Fruit fly (Drosophila melanogaster): ENCODE measurements around the gene CG9240.

Gene CG9240

dm6 chrX:15701047-15701446 is at the start of gene CG9240:
Gene CG9240, minus strand, starts transcription at chrX:15701259.
- no peak for TF ChIP-seq toe (GFP tag; optimal IDR thresholded peaks at IDR 0.05)
- TF ChIP-seq Mnt (GFP tag; optimal IDR thresholded peaks at IDR 0.05): peak; percentile 13
- TF ChIP-seq CG14711 (tag; optimal IDR thresholded peaks at IDR 0.05): peak; percentile 1
- peak; percentile 64 for TF ChIP-seq bab1 (GFP tag; optimal IDR thresholded peaks at IDR 0.05)

- TF ChIP-seq CG33017 (tag; optimal IDR thresholded peaks at IDR 0.05): no peak
- no peak for TF ChIP-seq CG11617 (GFP tag; optimal IDR thresholded peaks at IDR 0.05)
- TF ChIP-seq kay (GFP tag; ENCODE audit: borderline replicate concordance): peak; percentile 93
- no peak for TF ChIP-seq tj (GFP tag; optimal IDR thresholded peaks at IDR 0.05)
- TF ChIP-seq Mnt (GFP tag; optimal IDR thresholded peaks at IDR 0.05): peak; percentile 85
- no peak for TF ChIP-seq cnc (optimal IDR thresholded peaks at IDR 0.05)
- peak; percentile 4 for TF ChIP-seq CG7101 (tag; optimal IDR thresholded peaks at IDR 0.05)
- no peak for TF ChIP-seq Hr96 (GFP tag; optimal IDR thresholded peaks at IDR 0.05)
- peak; percentile 68 for TF ChIP-seq bab1 (GFP tag; optimal IDR thresholded peaks at IDR 0.05)
- no peak for TF ChIP-seq CG14711 (tag; optimal IDR thresholded peaks at IDR 0.05)
- TF ChIP-seq CG5204 (GFP tag; optimal IDR thresholded peaks at IDR 0.05): no peak
- no peak for TF ChIP-seq pad (GFP tag; optimal IDR thresholded peaks at IDR 0.05)
- peak; percentile 2 for TF ChIP-seq ovo (GFP tag; optimal IDR thresholded peaks at IDR 0.05)
- TF ChIP-seq CG1620 (GFP tag; optimal IDR thresholded peaks at IDR 0.05): peak; percentile 37
- no peak for TF ChIP-seq toe (GFP tag; optimal IDR thresholded peaks at IDR 0.05)
- no peak for TF ChIP-seq CG7045 (GFP tag; optimal IDR thresholded peaks at IDR 0.05)
- TF ChIP-seq Clk (GFP tag; optimal IDR thresholded peaks at IDR 0.05): no peak
- TF ChIP-seq Crg-1 (GFP tag; optimal IDR thresholded peaks at IDR 0.05): no peak
- no peak for TF ChIP-seq cic (GFP tag; optimal IDR thresholded peaks at IDR 0.05)
- no peak for TF ChIP-seq CG12768 (GFP tag; optimal IDR thresholded peaks at IDR 0.05)
These were observed 47.9 kb upstream of the CG9240 start, which contains the start of gene Mvd for dm6 chrX:15748945-15749344. Gene Mvd, plus strand, starts transcription at chrX:15749166.

DNA sequence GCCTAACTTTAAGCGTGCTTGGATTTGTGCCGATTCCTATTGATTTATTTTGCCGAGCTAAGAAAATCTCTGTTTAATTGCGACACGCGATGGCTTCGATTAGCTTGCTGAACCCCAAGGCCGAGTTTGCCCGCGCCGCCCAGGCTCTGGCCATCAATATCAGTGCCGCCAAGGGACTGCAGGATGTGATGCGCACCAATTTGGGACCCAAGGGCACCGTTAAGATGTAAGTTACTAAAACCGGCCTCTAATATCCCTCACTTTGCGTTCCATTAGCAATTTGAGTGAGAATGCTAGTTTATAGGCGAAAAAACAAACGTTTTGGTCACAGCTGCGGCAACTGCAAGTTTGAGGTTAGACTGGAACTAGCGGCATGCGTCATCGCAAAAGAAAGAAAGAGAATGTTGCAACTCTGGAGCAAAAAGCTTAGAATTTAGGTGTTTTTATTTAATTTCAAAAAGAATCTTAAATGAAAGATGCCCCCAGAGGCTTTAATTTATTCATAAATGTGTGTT is 45.7 kb upstream of the CG9240 start:
- peak; percentile 88 for TF ChIP-seq kay (GFP tag; ENCODE audit: borderline replicate concordance)
- TF ChIP-seq Mnt (GFP tag; optimal IDR thresholded peaks at IDR 0.05): peak; percentile 4
- TF ChIP-seq CG12768 (GFP tag; optimal IDR thresholded peaks at IDR 0.05): no peak

- TF ChIP-seq CG12768 (GFP tag; optimal IDR thresholded peaks at IDR 0.05) (peak; percentile 5), CG14711 (tag; optimal IDR thresholded peaks at IDR 0.05) (no peak), CG7101 (tag; optimal IDR thresholded peaks at IDR 0.05) (peak; percentile 49), ovo (GFP tag; optimal IDR thresholded peaks at IDR 0.05) (peak; percentile 22), Hr96 (GFP tag; optimal IDR thresholded peaks at IDR 0.05) (no peak), toe (GFP tag; optimal IDR thresholded peaks at IDR 0.05) (no peak), CG7045 (GFP tag; optimal IDR thresholded peaks at IDR 0.05) (no peak), CG5204 (GFP tag; optimal IDR thresholded peaks at IDR 0.05) (no peak), kay (GFP tag; ENCODE audit: borderline replicate concordance) (no peak), Crg-1 (GFP tag; optimal IDR thresholded peaks at IDR 0.05) (no peak), CG33017 (tag; optimal IDR thresholded peaks at IDR 0.05) (no peak), Mnt (GFP tag; optimal IDR thresholded peaks at IDR 0.05) (peak; percentile 34), Clk (GFP tag; optimal IDR thresholded peaks at IDR 0.05) (no peak), tj (GFP tag; optimal IDR thresholded peaks at IDR 0.05) (peak; percentile 18), cnc (optimal IDR thresholded peaks at IDR 0.05) (no peak), cic (GFP tag; optimal IDR thresholded peaks at IDR 0.05) (no peak), bab1 (GFP tag; optimal IDR thresholded peaks at IDR 0.05) (no peak), CG1620 (GFP tag; optimal IDR thresholded peaks at IDR 0.05) (peak; percentile 21), CG11617 (GFP tag; optimal IDR thresholded peaks at IDR 0.05) (peak; percentile 49), pad (GFP tag; optimal IDR thresholded peaks at IDR 0.05) (no peak)
These were observed 45.0 kb upstream of the CG9240 start, which contains the start of the genes CG8944 and CCT6 for dm6 chrX:15745905-15746681. Gene CG8944, minus strand, starts transcription at chrX:15746231. Gene CCT6, plus strand, starts transcription at chrX:15746648.

dm6 chrX:15740881-15741280 is 39.8 kb upstream of the CG9240 start:
- TF ChIP-seq CG33017 (tag; optimal IDR thresholded peaks at IDR 0.05): no peak
- no peak for TF ChIP-seq CG1620 (GFP tag; optimal IDR thresholded peaks at IDR 0.05)
- TF ChIP-seq tj (GFP tag; optimal IDR thresholded peaks at IDR 0.05): peak; percentile 5
- no peak for TF ChIP-seq Hr96 (GFP tag; optimal IDR thresholded peaks at IDR 0.05)
- TF ChIP-seq bab1 (GFP tag; optimal IDR thresholded peaks at IDR 0.05): no peak
- TF ChIP-seq toe (GFP tag; optimal IDR thresholded peaks at IDR 0.05): no peak
- peak; percentile 33 for TF ChIP-seq CG14711 (tag; optimal IDR thresholded peaks at IDR 0.05)
- TF ChIP-seq CG11617 (GFP tag; optimal IDR thresholded peaks at IDR 0.05): no peak
- peak; percentile 31 for TF ChIP-seq CG7101 (tag; optimal IDR thresholded peaks at IDR 0.05)
- peak; percentile 97 to 100 for TF ChIP-seq cnc (optimal IDR thresholded peaks at IDR 0.05)

DNA sequence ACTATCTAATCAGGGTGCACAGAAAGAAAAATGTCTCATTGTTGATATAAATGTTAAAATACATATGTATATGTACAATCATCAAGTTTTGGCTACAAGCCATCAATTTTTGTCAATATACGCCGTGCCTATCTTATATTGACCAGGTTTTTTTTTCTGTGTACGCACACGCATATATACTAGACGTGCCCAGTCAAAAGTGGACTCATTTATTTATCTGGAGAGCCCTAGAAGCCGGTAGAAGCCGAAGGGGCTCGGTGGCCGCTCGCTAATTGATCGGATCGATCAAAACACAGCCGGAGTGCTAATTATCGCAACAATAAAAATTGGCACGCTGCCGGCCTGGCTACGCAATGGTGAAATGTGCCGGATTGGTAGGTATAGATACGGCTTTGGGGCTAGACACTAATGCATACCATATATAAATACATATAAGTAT is 39.2 kb upstream of the CG9240 start:
- TF ChIP-seq Clk (GFP tag; optimal IDR thresholded peaks at IDR 0.05) (peak; percentile 14), pad (GFP tag; optimal IDR thresholded peaks at IDR 0.05) (peak; percentile 46), CG33017 (tag; optimal IDR thresholded peaks at IDR 0.05) (peak; percentile 69), bab1 (GFP tag; optimal IDR thresholded peaks at IDR 0.05) (peak; percentile 19), Mnt (GFP tag; optimal IDR thresholded peaks at IDR 0.05) (peak; percentile 48), CG7101 (tag; optimal IDR thresholded peaks at IDR 0.05) (peak; percentile 87), cic (GFP tag; optimal IDR thresholded peaks at IDR 0.05) (peak; percentile 44), cnc (optimal IDR thresholded peaks at IDR 0.05) (no peak), Crg-1 (GFP tag; optimal IDR thresholded peaks at IDR 0.05) (peak; percentile 7), CG7045 (GFP tag; optimal IDR thresholded peaks at IDR 0.05) (peak; percentile 31), CG12768 (GFP tag; optimal IDR thresholded peaks at IDR 0.05) (peak; percentile 63), CG14711 (tag; optimal IDR thresholded peaks at IDR 0.05) (peak; percentile 78), Hr96 (GFP tag; optimal IDR thresholded peaks at IDR 0.05) (no peak), ovo (GFP tag; optimal IDR thresholded peaks at IDR 0.05) (no peak), CG11617 (GFP tag; optimal IDR thresholded peaks at IDR 0.05) (peak; percentile 76)
